Worm (Caenorhabditis elegans): Measurements from ENCODE around the gene F55F10.1.

F55F10.1 gene

ce11 chrIV:4360497-4360896, at the start of gene F55F10.1:
Gene F55F10.1 (plus strand): TSS chrIV:4360837.
- TF ChIP-seq T22C8.4 (GFP tag; IDR thresholded peaks at IDR 0.05) (0 out of 2 replicates have a peak, but pooled peaks have one; percentile 50), klf-2 (GFP tag; conservative IDR thresholded peaks at IDR 0.05) (no peak)

- TF ChIP-seq ztf-29 (GFP tag; IDR thresholded peaks at IDR 0.05), result no peak
- no peak for TF ChIP-seq ztf-23 (GFP tag; IDR thresholded peaks at IDR 0.05)
- no peak for TF ChIP-seq cog-1 (tag; optimal IDR thresholded peaks at IDR 0.05)
- no peak for TF ChIP-seq T22C8.4 (GFP tag; IDR thresholded peaks at IDR 0.05)
- TF ChIP-seq tab-1 (GFP tag; IDR thresholded peaks at IDR 0.05), result no peak
- TF ChIP-seq flt-1 (GFP tag; IDR thresholded peaks at IDR 0.05), result no peak
- TF ChIP-seq ref-1 (GFP tag; conservative IDR thresholded peaks at IDR 0.05), result no peak
- TF ChIP-seq klf-2 (GFP tag; conservative IDR thresholded peaks at IDR 0.05), result no peak
- TF ChIP-seq med-1 (GFP tag; optimal IDR thresholded peaks at IDR 0.05; ENCODE audit: insufficient read depth), result no peak
Measured at ce11 chrIV:4316813-4317408, 43.7 kb upstream of the F55F10.1 start, which contains the start of gene Y24D9B.1. Gene Y24D9B.1 (plus strand): TSS chrIV:4317358.

ce11 chrIV:4317638-4318037, 43.0 kb upstream of the F55F10.1 start:
- peak; percentile 79 for TF ChIP-seq T22C8.4 (GFP tag; IDR thresholded peaks at IDR 0.05)
- no peak for TF ChIP-seq ztf-29 (GFP tag; IDR thresholded peaks at IDR 0.05)
- no peak for TF ChIP-seq cog-1 (tag; optimal IDR thresholded peaks at IDR 0.05)

ce11 chrIV:4318056-4318455, 42.6 kb upstream of the F55F10.1 start:
- TF ChIP-seq tab-1 (GFP tag; IDR thresholded peaks at IDR 0.05) (no peak), ref-1 (GFP tag; conservative IDR thresholded peaks at IDR 0.05) (no peak), ztf-23 (GFP tag; IDR thresholded peaks at IDR 0.05) (no peak), ztf-29 (GFP tag; IDR thresholded peaks at IDR 0.05) (no peak), med-1 (GFP tag; optimal IDR thresholded peaks at IDR 0.05; ENCODE audit: insufficient read depth) (no peak), klf-2 (GFP tag; conservative IDR thresholded peaks at IDR 0.05) (no peak), cog-1 (tag; optimal IDR thresholded peaks at IDR 0.05) (no peak), T22C8.4 (GFP tag; IDR thresholded peaks at IDR 0.05) (no peak; the same call in 1 of the 2 replicates), flt-1 (GFP tag; IDR thresholded peaks at IDR 0.05) (no peak)

ce11 chrIV:4319473-4319872, 41.2 kb upstream of the F55F10.1 start:
- no peak for TF ChIP-seq klf-2 (GFP tag; conservative IDR thresholded peaks at IDR 0.05)
- peak; percentile 93 for TF ChIP-seq T22C8.4 (GFP tag; IDR thresholded peaks at IDR 0.05)

- TF ChIP-seq T22C8.4 (GFP tag; IDR thresholded peaks at IDR 0.05) (no peak), ztf-23 (GFP tag; IDR thresholded peaks at IDR 0.05) (no peak), flt-1 (GFP tag; IDR thresholded peaks at IDR 0.05) (no peak), med-1 (GFP tag; optimal IDR thresholded peaks at IDR 0.05; ENCODE audit: insufficient read depth) (no peak), ztf-29 (GFP tag; IDR thresholded peaks at IDR 0.05) (no peak), klf-2 (GFP tag; conservative IDR thresholded peaks at IDR 0.05) (no peak), cog-1 (tag; optimal IDR thresholded peaks at IDR 0.05) (no peak), tab-1 (GFP tag; IDR thresholded peaks at IDR 0.05) (no peak), ref-1 (GFP tag; conservative IDR thresholded peaks at IDR 0.05) (no peak)
Measured at ce11 chrIV:4326445-4326844, 34.2 kb upstream of the F55F10.1 start, which contains the start of gene trpl-2. Gene trpl-2 (plus strand): TSS chrIV:4326654.

- TF ChIP-seq klf-2 (GFP tag; conservative IDR thresholded peaks at IDR 0.05) (no peak), ztf-29 (GFP tag; IDR thresholded peaks at IDR 0.05) (no peak), med-1 (GFP tag; optimal IDR thresholded peaks at IDR 0.05; ENCODE audit: insufficient read depth) (no peak), flt-1 (GFP tag; IDR thresholded peaks at IDR 0.05) (no peak), cog-1 (tag; optimal IDR thresholded peaks at IDR 0.05) (no peak), ref-1 (GFP tag; conservative IDR thresholded peaks at IDR 0.05) (no peak), T22C8.4 (GFP tag; IDR thresholded peaks at IDR 0.05) (no peak), ztf-23 (GFP tag; IDR thresholded peaks at IDR 0.05) (no peak), tab-1 (GFP tag; IDR thresholded peaks at IDR 0.05) (no peak)
Measured at ce11 chrIV:4336139-4336851, 24.3 kb upstream of the F55F10.1 start, which contains the start of the genes W03B1.3 and oac-51. Gene W03B1.3 (minus strand): TSS chrIV:4336239. Gene oac-51 (plus strand): TSS chrIV:4336801.

ce11 chrIV:4338217-4338616, 22.4 kb upstream of the F55F10.1 start:
- TF ChIP-seq ztf-23 (GFP tag; IDR thresholded peaks at IDR 0.05) (no peak), T22C8.4 (GFP tag; IDR thresholded peaks at IDR 0.05) (no peak), flt-1 (GFP tag; IDR thresholded peaks at IDR 0.05) (no peak), ztf-29 (GFP tag; IDR thresholded peaks at IDR 0.05) (no peak), ref-1 (GFP tag; conservative IDR thresholded peaks at IDR 0.05) (no peak), klf-2 (GFP tag; conservative IDR thresholded peaks at IDR 0.05) (no peak), cog-1 (tag; optimal IDR thresholded peaks at IDR 0.05) (no peak), med-1 (GFP tag; optimal IDR thresholded peaks at IDR 0.05; ENCODE audit: insufficient read depth) (no peak), tab-1 (GFP tag; IDR thresholded peaks at IDR 0.05) (no peak)

- no peak for TF ChIP-seq ztf-29 (GFP tag; IDR thresholded peaks at IDR 0.05)
- TF ChIP-seq ztf-23 (GFP tag; IDR thresholded peaks at IDR 0.05), result no peak
- no peak for TF ChIP-seq ref-1 (GFP tag; conservative IDR thresholded peaks at IDR 0.05)
- TF ChIP-seq med-1 (GFP tag; optimal IDR thresholded peaks at IDR 0.05; ENCODE audit: insufficient read depth), result no peak
- TF ChIP-seq T22C8.4 (GFP tag; IDR thresholded peaks at IDR 0.05), result no peak
- no peak for TF ChIP-seq cog-1 (tag; optimal IDR thresholded peaks at IDR 0.05)
- no peak for TF ChIP-seq klf-2 (GFP tag; conservative IDR thresholded peaks at IDR 0.05)
- TF ChIP-seq tab-1 (GFP tag; IDR thresholded peaks at IDR 0.05), result no peak
- TF ChIP-seq flt-1 (GFP tag; IDR thresholded peaks at IDR 0.05), result no peak
Measured at ce11 chrIV:4344828-4345227, 15.8 kb upstream of the F55F10.1 start.

ce11 chrIV:4346512-4346911, 14.1 kb upstream of the F55F10.1 start, which contains the start of gene oac-52:
Gene oac-52 (minus strand): TSS chrIV:4346612.
- TF ChIP-seq med-1 (GFP tag; optimal IDR thresholded peaks at IDR 0.05; ENCODE audit: insufficient read depth), result no peak
- no peak for TF ChIP-seq T22C8.4 (GFP tag; IDR thresholded peaks at IDR 0.05)
- TF ChIP-seq klf-2 (GFP tag; conservative IDR thresholded peaks at IDR 0.05), result no peak
- no peak for TF ChIP-seq cog-1 (tag; optimal IDR thresholded peaks at IDR 0.05)
- no peak for TF ChIP-seq ref-1 (GFP tag; conservative IDR thresholded peaks at IDR 0.05)
- TF ChIP-seq ztf-23 (GFP tag; IDR thresholded peaks at IDR 0.05), result no peak
- no peak for TF ChIP-seq flt-1 (GFP tag; IDR thresholded peaks at IDR 0.05)
- no peak for TF ChIP-seq tab-1 (GFP tag; IDR thresholded peaks at IDR 0.05)
- TF ChIP-seq ztf-29 (GFP tag; IDR thresholded peaks at IDR 0.05), result no peak
